Worm (Caenorhabditis elegans) whole organism, mixed stage, embryonic: ENCODE data around the gene Y59H11AM.1.

ENCODE experiments used
- drap-1 ChIP-seq: fragments of 200-800 bp; sonication (Bioruptor generic); optimal IDR thresholded peaks from 3 replicates; lab custom pipeline; 2018; ENCODE audit warnings: mild to moderate bottlenecking, missing genetic modification characterization, missing compliant biosample characterization
- nhr-28 ChIP-seq: fragments of 150-350 bp; optimal IDR thresholded peaks from 2 replicates; lab custom pipeline; 2014; ENCODE audit warnings: missing biosample characterization, missing genetic modification characterization

- no peak for TF ChIP-seq nhr-28
- no peak for TF ChIP-seq drap-1 (GFP tag; lab: Kevin White, UChicago)
Measured at ce11 chrIV:8608934-8609333, 37.7 kb downstream of the Y59H11AM.1 start, which contains the start of gene F42A9.6.
